Fruit fly (Drosophila melanogaster) Kc167 (cell line): Measurements from ENCODE around the gene CG3149.

Experiments used
- Myc ChIP-seq: fragments of >200 bp; optimal IDR thresholded peaks from 2 replicates; lab custom pipeline; 2017; ENCODE audit warnings: missing external identifiers
- Sin3A ChIP-seq: fragments of >200 bp; optimal IDR thresholded peaks from 2 replicates; lab custom pipeline; 2018; ENCODE audit warnings: missing external identifiers
- h ChIP-seq: fragments of >200 bp; optimal IDR thresholded peaks from 3 replicates; lab custom pipeline; 2018; ENCODE audit warnings: missing external identifiers
- insv ChIP-seq: fragments of >200 bp; optimal IDR thresholded peaks from 3 replicates; lab custom pipeline; 2018; ENCODE audit warnings: missing external identifiers
- psq ChIP-seq: fragments of >200 bp; optimal IDR thresholded peaks from 2 replicates; lab custom pipeline; 2017; ENCODE audit warnings: missing external identifiers

- TF ChIP-seq Myc: no peak
- TF ChIP-seq psq (lab: Kevin White, UChicago): no peak
- TF ChIP-seq h (lab: Kevin White, UChicago): no peak
- TF ChIP-seq insv (lab: Kevin White, UChicago): no peak
- TF ChIP-seq Sin3A (lab: Kevin White, UChicago): no peak
Measured at dm6 chrX:5662761-5663160, 32.2 kb downstream of the CG3149 start, which contains the start of gene OtopLc.
